Worm (Caenorhabditis elegans): ENCODE measurements around the gene C53C11.4.

Gene C53C11.4

ce11 chrX:17314948-17315347, 4.2 kb downstream of the C53C11.4 start:
- TF ChIP-seq scrt-1 (GFP tag; IDR thresholded peaks at IDR 0.05) (no peak), ets-7 (tag; optimal IDR thresholded peaks at IDR 0.05) (peak; percentile 1), ama-1 (optimal IDR thresholded peaks at IDR 0.05) (no peak), B0310.2 (tag; optimal IDR thresholded peaks at IDR 0.05) (no peak), pes-1 (GFP tag; IDR thresholded peaks at IDR 0.05) (no peak), aly-1 (tag; optimal IDR thresholded peaks at IDR 0.05) (peak; percentile 69), hmbx-1 (tag; optimal IDR thresholded peaks at IDR 0.05) (no peak), ceh-13 (GFP tag; optimal IDR thresholded peaks at IDR 0.05) (no peak), tbx-37 (GFP tag; conservative IDR thresholded peaks at IDR 0.05) (no peak), flt-1 (GFP tag; IDR thresholded peaks at IDR 0.05) (no peak), tra-4 (tag; optimal IDR thresholded peaks at IDR 0.05) (no peak), tbx-11 (GFP tag; IDR thresholded peaks at IDR 0.05) (0 out of 2 replicates have a peak, but pooled peaks have one; percentile 19), ceh-36 (tag; optimal IDR thresholded peaks at IDR 0.05) (no peak), hmg-4 (GFP tag; optimal IDR thresholded peaks at IDR 0.05) (peak; percentile 89), sea-1 (GFP tag; conservative IDR thresholded peaks at IDR 0.05) (0 out of 2 replicates have a peak, but pooled peaks have one; percentile 59), F13C5.2 (tag; optimal IDR thresholded peaks at IDR 0.05) (peak; percentile 17), hnd-1 (tag; optimal IDR thresholded peaks at IDR 0.05) (no peak)

ce11 chrX:17318284-17318683, 7.6 kb downstream of the C53C11.4 start, which contains the start of gene ptr-5:
Gene ptr-5 (plus strand): TSS chrX:17318584.
- TF ChIP-seq tra-4 (tag; optimal IDR thresholded peaks at IDR 0.05) (no peak), hmg-4 (GFP tag; optimal IDR thresholded peaks at IDR 0.05) (no peak), aly-1 (tag; optimal IDR thresholded peaks at IDR 0.05) (no peak), ama-1 (optimal IDR thresholded peaks at IDR 0.05) (no peak), B0310.2 (tag; optimal IDR thresholded peaks at IDR 0.05) (no peak), ceh-13 (GFP tag; optimal IDR thresholded peaks at IDR 0.05) (no peak), scrt-1 (GFP tag; IDR thresholded peaks at IDR 0.05) (no peak), ets-7 (tag; optimal IDR thresholded peaks at IDR 0.05) (no peak), ceh-36 (tag; optimal IDR thresholded peaks at IDR 0.05) (no peak), F13C5.2 (tag; optimal IDR thresholded peaks at IDR 0.05) (no peak)

ce11 chrX:17320572-17320971, 9.9 kb downstream of the C53C11.4 start:
- TF ChIP-seq tbx-11 (GFP tag; IDR thresholded peaks at IDR 0.05) (no peak), hnd-1 (tag; optimal IDR thresholded peaks at IDR 0.05) (no peak), tra-4 (tag; optimal IDR thresholded peaks at IDR 0.05) (no peak), B0310.2 (tag; optimal IDR thresholded peaks at IDR 0.05) (no peak), ceh-36 (tag; optimal IDR thresholded peaks at IDR 0.05) (no peak), sea-1 (GFP tag; conservative IDR thresholded peaks at IDR 0.05) (no peak), hmbx-1 (tag; optimal IDR thresholded peaks at IDR 0.05) (no peak), hmg-4 (GFP tag; optimal IDR thresholded peaks at IDR 0.05) (no peak), scrt-1 (GFP tag; IDR thresholded peaks at IDR 0.05) (no peak), tbx-37 (GFP tag; conservative IDR thresholded peaks at IDR 0.05) (no peak), ceh-13 (GFP tag; optimal IDR thresholded peaks at IDR 0.05) (no peak), ets-7 (tag; optimal IDR thresholded peaks at IDR 0.05) (no peak), aly-1 (tag; optimal IDR thresholded peaks at IDR 0.05) (no peak), flt-1 (GFP tag; IDR thresholded peaks at IDR 0.05) (no peak), pes-1 (GFP tag; IDR thresholded peaks at IDR 0.05) (no peak), ama-1 (optimal IDR thresholded peaks at IDR 0.05) (no peak), F13C5.2 (tag; optimal IDR thresholded peaks at IDR 0.05) (no peak)

DNA sequence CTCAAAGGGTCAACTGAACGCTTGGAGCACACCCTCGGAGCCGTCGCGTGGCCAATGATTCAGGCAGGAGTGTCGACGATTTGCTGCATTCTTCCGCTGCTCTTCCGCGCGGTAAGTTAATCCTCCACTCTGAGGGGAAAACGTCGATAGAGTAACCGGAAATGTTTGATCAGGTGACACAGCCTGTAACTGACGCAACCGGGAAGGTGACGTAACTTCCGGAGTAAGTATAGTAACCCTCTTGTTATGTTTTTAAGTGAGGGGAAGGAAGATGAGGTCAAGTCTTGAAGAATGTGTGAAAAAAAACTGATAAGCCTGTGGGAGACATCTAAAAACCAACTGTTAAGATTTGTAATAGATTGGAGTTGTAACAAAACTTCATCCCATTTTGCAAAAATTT, 14.2 kb downstream of the C53C11.4 start:
- no peak for TF ChIP-seq tbx-37 (GFP tag; conservative IDR thresholded peaks at IDR 0.05)
- TF ChIP-seq B0310.2 (tag; optimal IDR thresholded peaks at IDR 0.05), result no peak
- TF ChIP-seq tra-4 (tag; optimal IDR thresholded peaks at IDR 0.05), result no peak
- no peak for TF ChIP-seq tbx-11 (GFP tag; IDR thresholded peaks at IDR 0.05)
- TF ChIP-seq ceh-36 (tag; optimal IDR thresholded peaks at IDR 0.05), result no peak

DNA sequence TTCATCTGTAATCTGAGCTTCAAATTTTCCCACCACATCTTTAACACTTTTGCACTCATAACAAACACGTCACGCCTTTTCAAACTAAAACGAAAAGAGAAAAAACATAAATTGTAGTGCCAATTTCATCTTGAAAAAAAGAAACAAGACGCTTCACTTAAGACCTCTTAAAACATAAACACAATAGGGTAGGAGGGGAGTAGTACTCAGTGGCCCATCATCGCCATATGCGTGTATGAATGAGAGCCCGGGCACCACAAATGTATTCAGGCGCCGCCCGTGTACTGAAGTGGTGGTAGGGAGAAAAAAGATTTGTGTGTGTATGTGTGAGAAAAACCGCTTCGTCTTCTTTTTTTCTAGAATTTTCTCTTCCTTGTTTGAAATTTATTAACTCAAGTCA, 16.5 kb downstream of the C53C11.4 start:
- TF ChIP-seq ceh-13 (GFP tag; optimal IDR thresholded peaks at IDR 0.05) (no peak), flt-1 (GFP tag; IDR thresholded peaks at IDR 0.05) (no peak), hnd-1 (tag; optimal IDR thresholded peaks at IDR 0.05) (no peak), hmbx-1 (tag; optimal IDR thresholded peaks at IDR 0.05) (no peak), hmg-4 (GFP tag; optimal IDR thresholded peaks at IDR 0.05) (no peak), F13C5.2 (tag; optimal IDR thresholded peaks at IDR 0.05) (no peak), pes-1 (GFP tag; IDR thresholded peaks at IDR 0.05) (no peak), sea-1 (GFP tag; conservative IDR thresholded peaks at IDR 0.05) (no peak), ceh-36 (tag; optimal IDR thresholded peaks at IDR 0.05) (no peak), ama-1 (optimal IDR thresholded peaks at IDR 0.05) (no peak), tbx-37 (GFP tag; conservative IDR thresholded peaks at IDR 0.05) (no peak), scrt-1 (GFP tag; IDR thresholded peaks at IDR 0.05) (no peak), aly-1 (tag; optimal IDR thresholded peaks at IDR 0.05) (no peak), ets-7 (tag; optimal IDR thresholded peaks at IDR 0.05) (no peak), B0310.2 (tag; optimal IDR thresholded peaks at IDR 0.05) (no peak), tra-4 (tag; optimal IDR thresholded peaks at IDR 0.05) (no peak), tbx-11 (GFP tag; IDR thresholded peaks at IDR 0.05) (no peak)

- TF ChIP-seq hmbx-1 (tag; optimal IDR thresholded peaks at IDR 0.05) (no peak), hmg-4 (GFP tag; optimal IDR thresholded peaks at IDR 0.05) (no peak), hnd-1 (tag; optimal IDR thresholded peaks at IDR 0.05) (no peak), ceh-13 (GFP tag; optimal IDR thresholded peaks at IDR 0.05) (no peak), ceh-36 (tag; optimal IDR thresholded peaks at IDR 0.05) (no peak), pes-1 (GFP tag; IDR thresholded peaks at IDR 0.05) (no peak), ama-1 (optimal IDR thresholded peaks at IDR 0.05) (no peak)
Observed at ce11 chrX:17329075-17329474, 18.4 kb downstream of the C53C11.4 start.

DNA sequence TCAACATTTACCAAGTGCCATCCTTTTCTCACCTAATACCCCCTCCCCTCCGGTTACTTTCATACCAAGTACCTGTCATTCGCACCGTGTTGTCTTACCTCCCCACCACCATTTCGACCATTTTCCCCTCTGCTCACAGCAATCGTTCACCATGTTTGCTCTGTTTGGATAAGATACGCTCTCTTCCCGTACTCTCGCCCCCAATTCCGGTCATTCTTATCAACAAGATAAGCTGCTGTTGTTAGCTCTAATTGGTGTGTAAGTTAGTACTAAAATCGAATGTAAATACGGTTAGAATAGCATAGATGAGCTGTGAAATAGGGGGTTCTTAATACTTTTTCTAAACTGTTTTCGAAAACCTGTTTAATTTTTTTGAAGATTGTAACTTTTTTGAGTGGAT, 19.9 kb downstream of the C53C11.4 start:
- TF ChIP-seq aly-1 (tag; optimal IDR thresholded peaks at IDR 0.05) (no peak), tra-4 (tag; optimal IDR thresholded peaks at IDR 0.05) (no peak), hmg-4 (GFP tag; optimal IDR thresholded peaks at IDR 0.05) (no peak), flt-1 (GFP tag; IDR thresholded peaks at IDR 0.05) (no peak), ama-1 (optimal IDR thresholded peaks at IDR 0.05) (no peak), F13C5.2 (tag; optimal IDR thresholded peaks at IDR 0.05) (no peak), scrt-1 (GFP tag; IDR thresholded peaks at IDR 0.05) (no peak), hnd-1 (tag; optimal IDR thresholded peaks at IDR 0.05) (no peak)

ce11 chrX:17333752-17334151, 23.0 kb downstream of the C53C11.4 start, which contains the start of gene C53C11.5:
Gene C53C11.5 (plus strand): TSS chrX:17334052.
- TF ChIP-seq tbx-37 (GFP tag; conservative IDR thresholded peaks at IDR 0.05) (no peak), hnd-1 (tag; optimal IDR thresholded peaks at IDR 0.05) (no peak), ama-1 (optimal IDR thresholded peaks at IDR 0.05) (no peak), pes-1 (GFP tag; IDR thresholded peaks at IDR 0.05) (no peak), F13C5.2 (tag; optimal IDR thresholded peaks at IDR 0.05) (no peak), tbx-11 (GFP tag; IDR thresholded peaks at IDR 0.05) (no peak), hmbx-1 (tag; optimal IDR thresholded peaks at IDR 0.05) (no peak), ets-7 (tag; optimal IDR thresholded peaks at IDR 0.05) (no peak), hmg-4 (GFP tag; optimal IDR thresholded peaks at IDR 0.05) (no peak), ceh-36 (tag; optimal IDR thresholded peaks at IDR 0.05) (no peak), aly-1 (tag; optimal IDR thresholded peaks at IDR 0.05) (no peak), ceh-13 (GFP tag; optimal IDR thresholded peaks at IDR 0.05) (no peak), sea-1 (GFP tag; conservative IDR thresholded peaks at IDR 0.05) (no peak), tra-4 (tag; optimal IDR thresholded peaks at IDR 0.05) (no peak), scrt-1 (GFP tag; IDR thresholded peaks at IDR 0.05) (no peak)
